Fruit fly (Drosophila melanogaster): ENCODE data around the gene CG43307.

DNA sequence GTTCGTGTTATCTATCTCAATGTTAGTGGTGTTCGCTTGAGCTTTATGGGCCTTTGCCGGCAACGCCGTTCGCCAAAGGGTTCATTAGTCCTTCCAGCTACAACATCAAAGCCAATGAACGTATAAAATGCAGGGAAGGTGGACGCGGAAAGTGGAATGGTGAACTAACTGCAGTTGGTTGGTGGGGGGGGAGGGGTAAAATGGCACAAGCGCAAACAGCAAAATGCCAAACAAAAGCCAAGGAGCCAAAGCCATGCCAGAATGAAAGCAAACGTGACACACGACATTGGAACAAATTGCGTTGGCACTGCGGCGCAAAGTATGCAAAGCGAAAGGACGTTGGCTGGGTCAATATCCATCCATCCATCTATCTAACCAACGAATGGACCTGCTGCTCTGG lies 9.6 kb downstream of the CG43307 start:
- TF ChIP-seq Clk (GFP tag; optimal IDR thresholded peaks at IDR 0.05) (no peak), CG7101 (tag; optimal IDR thresholded peaks at IDR 0.05) (no peak)
